Worm (Caenorhabditis elegans) whole organism, L4 larva: ENCODE results near the gene T13F2.2.

Experiments used
- F10B5.3 ChIP-seq: sonication (generic microtip); optimal IDR thresholded peaks from 2 replicates; lab custom pipeline; 2016; ENCODE audit warnings: mild to moderate bottlenecking, missing genetic modification characterization, missing compliant biosample characterization
- F26F4.8 ChIP-seq: fragments of 200-800 bp; sonication (Bioruptor generic); conservative IDR thresholded peaks from 2 replicates; pipeline ENCODE4 v1.3.6; 2022; ENCODE audit warnings: missing genetic modification characterization, missing compliant biosample characterization
- F37D6.2 ChIP-seq: sonication (generic microtip); optimal IDR thresholded peaks from 2 replicates; lab custom pipeline; 2016; ENCODE audit warnings: mild to moderate bottlenecking, missing genetic modification characterization, missing compliant biosample characterization
- F49E8.2 ChIP-seq: sonication (generic microtip); optimal IDR thresholded peaks from 2 replicates; lab custom pipeline; 2016; ENCODE audit warnings: missing compliant biosample characterization, mild to moderate bottlenecking, missing genetic modification characterization, borderline replicate concordance
- Y105C5A.15 ChIP-seq: fragments of 200-800 bp; sonication (Bioruptor generic); IDR thresholded peaks from 2 replicates; pipeline ENCODE4 v1.3.6; 2022; ENCODE audit warnings: missing genetic modification characterization, missing compliant biosample characterization
- Y48G9A.11 ChIP-seq: fragments of 200-800 bp; sonication (Bioruptor generic); IDR thresholded peaks from 2 replicates; pipeline ENCODE4 v1.3.6; 2022; ENCODE audit warnings: missing genetic modification reagents, missing genetic modification characterization, missing compliant biosample characterization
- Y5F2A.4 ChIP-seq: fragments of 200-800 bp; sonication (Bioruptor generic); optimal IDR thresholded peaks from 2 replicates; lab custom pipeline; 2018; ENCODE audit warnings: mild to moderate bottlenecking, missing genetic modification characterization, missing compliant biosample characterization
- ZK546.5 ChIP-seq, 2 experiments: sonication (generic microtip); optimal IDR thresholded peaks; 2 replicates each; lab custom pipeline; 2017; ENCODE audit warnings: missing biosample characterization in 2 of 2, missing genetic modification characterization in 2 of 2
- aha-1 ChIP-seq: fragments of 150-350 bp; peaks from one replicate; lab custom pipeline; 2014; ENCODE audit warnings: missing biosample characterization, missing genetic modification characterization
- ama-1 ChIP-seq: fragments of 150-350 bp; optimal IDR thresholded peaks from 2 replicates; lab custom pipeline; 2014; ENCODE audit warnings: inconsistent platforms, mixed read lengths
- arid-1 ChIP-seq: fragments of 200-800 bp; sonication (Bioruptor generic); conservative IDR thresholded peaks from 2 replicates; pipeline ENCODE4 v1.3.6; 2022; ENCODE audit warnings: missing genetic modification reagents, missing genetic modification characterization, missing compliant biosample characterization
- ces-1 ChIP-seq: fragments of 150-350 bp; sonication (generic microtip); optimal IDR thresholded peaks from 4 replicates; lab custom pipeline; 2014; ENCODE audit warnings: missing biosample characterization, missing genetic modification reagents, missing genetic modification characterization
- ctbp-1 ChIP-seq: fragments of 200-800 bp; sonication (Bioruptor generic); IDR thresholded peaks from 2 replicates; pipeline ENCODE4 v1.3.6; 2022; ENCODE audit warnings: missing genetic modification reagents, missing genetic modification characterization, missing compliant biosample characterization
- daf-16 ChIP-seq, 3 experiments: sonication (generic microtip); optimal IDR thresholded peaks; 2 replicates each; lab custom pipeline; 2016 to 2017; ENCODE audit warnings: missing genetic modification characterization in 3 of 3, missing genetic modification reagents in 3 of 3, mild to moderate bottlenecking in 2 of 3, missing compliant biosample characterization in 2 of 3, missing biosample characterization in 1 of 3, moderate library complexity in 1 of 3
- daf-19 ChIP-seq: fragments of 200-800 bp; sonication (Bioruptor generic); conservative IDR thresholded peaks from 2 replicates; pipeline ENCODE4 v1.3.6; 2022; ENCODE audit warnings: missing genetic modification characterization, missing compliant biosample characterization
- dmd-6 ChIP-seq: fragments of 200-800 bp; sonication (Bioruptor generic); IDR thresholded peaks from 2 replicates; pipeline ENCODE4 v1.3.6; 2022; ENCODE audit warnings: missing genetic modification reagents, missing genetic modification characterization, missing compliant biosample characterization
- dpl-1 ChIP-seq: fragments of 150-350 bp; optimal IDR thresholded peaks from 2 replicates; lab custom pipeline; 2014; ENCODE audit warnings: missing biosample characterization, missing genetic modification reagents, missing genetic modification characterization
- egl-43 ChIP-seq: fragments of 200-800 bp; sonication (Bioruptor generic); IDR thresholded peaks from 2 replicates; pipeline ENCODE4 v1.3.6; 2022; ENCODE audit warnings: missing genetic modification reagents, missing genetic modification characterization, missing compliant biosample characterization
- fkh-10 ChIP-seq: fragments of 150-350 bp; optimal IDR thresholded peaks from 2 replicates; lab custom pipeline; 2014; ENCODE audit warnings: missing biosample characterization, missing genetic modification reagents, missing genetic modification characterization
- fos-1 ChIP-seq: fragments of 150-350 bp; optimal IDR thresholded peaks from 2 replicates; lab custom pipeline; 2014; ENCODE audit warnings: missing biosample characterization, missing genetic modification characterization
- gei-8 ChIP-seq: fragments of 200-800 bp; sonication (Bioruptor generic); optimal IDR thresholded peaks from 2 replicates; lab custom pipeline; 2018; ENCODE audit warnings: mild to moderate bottlenecking, missing genetic modification characterization, missing compliant biosample characterization
- hlh-30 ChIP-seq: sonication (generic microtip); optimal IDR thresholded peaks from 2 replicates; lab custom pipeline; 2017; ENCODE audit warnings: antibody characterized with exemption, mild to moderate bottlenecking, missing genetic modification characterization, missing compliant biosample characterization; ENCODE audit not compliant: insufficient read depth
- hmg-1.1 ChIP-seq: fragments of 200-800 bp; sonication (Bioruptor generic); IDR thresholded peaks from 2 replicates; pipeline ENCODE4 v1.3.6; 2022; ENCODE audit warnings: missing genetic modification reagents, missing genetic modification characterization, missing compliant biosample characterization
- lim-7 ChIP-seq: fragments of 200-800 bp; sonication (Bioruptor generic); IDR thresholded peaks from 2 replicates; pipeline ENCODE4 v1.3.6; 2022; ENCODE audit warnings: missing genetic modification characterization, missing compliant biosample characterization
- lin-29 ChIP-seq: fragments of 200-800 bp; sonication (Bioruptor generic); IDR thresholded peaks from 2 replicates; pipeline ENCODE4 v1.3.6; 2022; ENCODE audit warnings: missing genetic modification reagents, missing genetic modification characterization, missing compliant biosample characterization
- lin-38 ChIP-seq: fragments of 200-800 bp; sonication (Bioruptor generic); IDR thresholded peaks from 2 replicates; pipeline ENCODE4 v1.3.6; 2022; ENCODE audit warnings: missing genetic modification reagents, missing genetic modification characterization, missing compliant biosample characterization
- lir-3 ChIP-seq: sonication (generic microtip); optimal IDR thresholded peaks from 2 replicates; lab custom pipeline; 2016; ENCODE audit warnings: mild to moderate bottlenecking, missing genetic modification characterization, missing compliant biosample characterization
- mdt-29 ChIP-seq: fragments of 200-800 bp; sonication (Bioruptor generic); IDR thresholded peaks from 2 replicates; pipeline ENCODE4 v1.3.6; 2022; ENCODE audit warnings: missing genetic modification reagents, missing genetic modification characterization, missing compliant biosample characterization
- mes-2 ChIP-seq: sonication (generic microtip); optimal IDR thresholded peaks from 2 replicates; lab custom pipeline; 2016; ENCODE audit warnings: missing genotype, mild to moderate bottlenecking, missing genetic modification characterization, missing compliant biosample characterization; ENCODE audit not compliant: poor library complexity, severe bottlenecking
- mxl-2 ChIP-seq: fragments of 200-800 bp; sonication (Bioruptor generic); conservative IDR thresholded peaks from 2 replicates; pipeline ENCODE4 v1.3.6; 2022; ENCODE audit warnings: missing genetic modification reagents, missing genetic modification characterization, missing compliant biosample characterization
- mxl-3 ChIP-seq: fragments of 200-800 bp; sonication (Bioruptor generic); optimal IDR thresholded peaks from 2 replicates; lab custom pipeline; 2018; ENCODE audit warnings: mild to moderate bottlenecking, missing genetic modification characterization, missing compliant biosample characterization
- nhr-102 ChIP-seq: sonication (generic microtip); optimal IDR thresholded peaks from 2 replicates; lab custom pipeline; 2016; ENCODE audit warnings: mild to moderate bottlenecking, missing genetic modification characterization, moderate library complexity, missing compliant biosample characterization
- nhr-237 ChIP-seq: sonication (generic microtip); optimal IDR thresholded peaks from 2 replicates; lab custom pipeline; 2017; ENCODE audit warnings: missing biosample characterization, missing genetic modification characterization
- nhr-41 ChIP-seq: fragments of 200-800 bp; sonication (Bioruptor generic); IDR thresholded peaks from 2 replicates; pipeline ENCODE4 v1.3.6; 2022; ENCODE audit warnings: missing genetic modification reagents, missing genetic modification characterization, missing compliant biosample characterization
- sdz-12 ChIP-seq: fragments of 200-800 bp; sonication (Bioruptor generic); optimal IDR thresholded peaks from 2 replicates; lab custom pipeline; 2018; ENCODE audit warnings: mild to moderate bottlenecking, missing genetic modification characterization, missing compliant biosample characterization
- set-16 ChIP-seq: fragments of 200-800 bp; sonication (Bioruptor generic); IDR thresholded peaks from 2 replicates; pipeline ENCODE4 v1.3.6; 2022; ENCODE audit warnings: missing genetic modification reagents, missing genetic modification characterization, missing compliant biosample characterization
- snpc-4 ChIP-seq: fragments of 150-350 bp; optimal IDR thresholded peaks from 2 replicates; lab custom pipeline; 2014; ENCODE audit warnings: missing biosample characterization, missing genetic modification characterization
- unc-39 ChIP-seq: sonication (generic microtip); optimal IDR thresholded peaks from 2 replicates; lab custom pipeline; 2017; ENCODE audit warnings: missing biosample characterization, missing genetic modification characterization
- zfp-2 ChIP-seq: sonication (generic microtip); optimal IDR thresholded peaks from 2 replicates; lab custom pipeline; 2016; ENCODE audit warnings: mild to moderate bottlenecking, missing genetic modification characterization, missing compliant biosample characterization
- ztf-11 ChIP-seq: fragments of 150-350 bp; optimal IDR thresholded peaks from 2 replicates; lab custom pipeline; 2014; ENCODE audit warnings: missing biosample characterization, missing genetic modification characterization

The T13F2.2 gene

DNA sequence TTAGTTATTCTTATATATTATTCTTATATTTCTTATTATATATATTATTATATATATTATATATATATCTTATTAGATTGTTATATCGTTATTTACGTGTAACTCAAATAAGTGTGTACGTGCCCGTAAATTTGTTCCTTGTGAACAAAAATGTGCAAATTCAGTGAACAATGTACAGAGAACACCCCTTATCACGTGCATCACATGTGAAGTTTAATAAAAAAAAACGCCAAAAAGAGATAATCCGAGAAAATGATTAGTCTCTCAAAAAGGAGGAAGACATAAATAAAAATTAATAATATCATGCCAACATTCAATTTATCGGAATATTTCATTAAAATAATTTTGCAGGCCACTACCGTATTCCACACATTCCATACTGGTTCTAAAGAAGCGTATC lies 2.5 kb upstream of the T13F2.2 start (continued):
- TF ChIP-seq mxl-2 (GFP tag; lab: Robert Waterston, UW) (peak; percentile 93), lin-29 (GFP tag; lab: Robert Waterston, UW) (no peak), snpc-4 (tag; lab: Kevin White, UChicago) (no peak), ZK546.5 (tag; optimal IDR thresholded peaks at IDR 0.05; lab: Kevin White, UChicago) (no peak), arid-1 (GFP tag; lab: Robert Waterston, UW) (no peak), nhr-41 (GFP tag; lab: Robert Waterston, UW) (no peak), lim-7 (GFP tag; lab: Robert Waterston, UW) (no peak), ztf-11 (tag; lab: Kevin White, UChicago) (no peak), zfp-2 (tag; lab: Kevin White, UChicago) (no peak), Y5F2A.4 (GFP tag; lab: Kevin White, UChicago) (no peak), Y48G9A.11 (GFP tag; lab: Robert Waterston, UW) (no peak), daf-16 (GFP tag; optimal IDR thresholded peaks at IDR 0.05; lab: Kevin White, UChicago) (no peak), daf-16 (tag; optimal IDR thresholded peaks at IDR 0.05; lab: Kevin White, UChicago) (peak; percentile 53), F10B5.3 (tag; lab: Kevin White, UChicago) (no peak)

DNA sequence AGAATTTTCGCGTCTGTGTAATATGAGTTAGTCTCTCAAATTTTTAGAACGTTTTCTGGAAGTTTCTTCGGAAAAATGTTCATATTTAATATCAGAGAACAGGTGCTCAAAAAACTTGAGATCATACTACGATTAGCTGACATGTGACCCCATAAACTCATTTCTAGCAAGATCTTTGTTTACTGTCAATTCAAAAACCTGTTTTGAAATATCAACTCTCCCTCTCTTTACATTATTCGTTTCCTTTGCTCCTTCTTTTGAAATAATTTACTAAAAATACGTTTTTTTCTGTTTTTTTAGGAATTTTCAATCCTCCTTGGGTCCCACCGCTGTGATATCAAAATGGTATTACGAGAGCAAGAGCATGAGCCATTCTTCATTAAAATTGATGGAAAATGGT lies 2.0 kb upstream of the T13F2.2 start, which contains the start of gene fat-4:
Gene fat-4 (plus strand): TSS at position 301 of the 400 bp plus-strand sequence.
- TF ChIP-seq fkh-10 (GFP tag; lab: Kevin White, UChicago) (no peak), daf-19 (GFP tag; lab: Robert Waterston, UW) (no peak), arid-1 (GFP tag; lab: Robert Waterston, UW) (no peak), nhr-102 (tag; lab: Kevin White, UChicago) (no peak), lin-38 (no peak), F26F4.8 (GFP tag; lab: Robert Waterston, UW) (no peak), nhr-237 (tag; lab: Kevin White, UChicago) (no peak), gei-8 (GFP tag; lab: Kevin White, UChicago) (no peak), mxl-2 (GFP tag; lab: Robert Waterston, UW) (no peak), sdz-12 (GFP tag; lab: Kevin White, UChicago) (no peak), mxl-3 (no peak)

ce11 chrIV:9798307-9798706 lies 1.2 kb upstream of the T13F2.2 start:
- 0 out of 2 replicates have a peak, but pooled peaks have one; percentile 37 for TF ChIP-seq dmd-6 (GFP tag; lab: Robert Waterston, UW)
- TF ChIP-seq mes-2 (tag; lab: Kevin White, UChicago) = peak; percentile 4
- TF ChIP-seq daf-16 (GFP tag; optimal IDR thresholded peaks at IDR 0.05; lab: Kevin White, UChicago) = no peak
- TF ChIP-seq daf-16 (tag; optimal IDR thresholded peaks at IDR 0.05; lab: Kevin White, UChicago) = peak; percentile 32
- TF ChIP-seq hlh-30 (tag; lab: Kevin White, UChicago) = peak; percentile 27
- TF ChIP-seq dpl-1 (GFP tag; lab: Kevin White, UChicago) = no peak
- TF ChIP-seq ctbp-1 (GFP tag; lab: Robert Waterston, UW) = peak; percentile 61; the same call in 1 of the 2 replicates
- no peak for TF ChIP-seq daf-19 (GFP tag; lab: Robert Waterston, UW)
- TF ChIP-seq mdt-29 (GFP tag; lab: Robert Waterston, UW) = no peak
- peak; percentile 92 for TF ChIP-seq ces-1

DNA sequence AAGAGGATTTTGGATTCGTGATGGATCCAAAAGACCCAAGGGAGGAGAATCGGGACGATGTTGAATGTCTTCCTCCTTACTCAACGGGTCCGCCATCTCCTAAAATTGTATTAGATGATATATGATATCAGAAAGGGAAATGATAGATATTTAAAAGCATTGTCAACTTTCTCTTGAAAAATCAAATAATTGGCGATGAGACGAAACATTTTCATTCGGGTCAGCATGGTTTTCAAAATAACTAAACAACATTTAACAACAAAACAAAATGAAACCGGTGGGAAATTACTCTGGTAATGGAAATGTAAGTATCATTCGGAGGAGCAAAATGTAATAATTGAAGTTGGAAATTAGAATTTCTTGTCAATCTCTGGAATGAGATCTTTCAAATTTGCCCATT lies 660 bp downstream of the T13F2.2 start, which contains the start of gene pis-1:
Gene pis-1 (minus strand): TSS at position 101 of the 400 bp plus-strand sequence.
- no peak for TF ChIP-seq aha-1 (tag; lab: Kevin White, UChicago)
- no peak for TF ChIP-seq ama-1 (lab: Kevin White, UChicago)
- no peak for TF ChIP-seq egl-43 (GFP tag; lab: Robert Waterston, UW)
- TF ChIP-seq unc-39 (tag; lab: Kevin White, UChicago) = no peak
- no peak for TF ChIP-seq daf-19 (GFP tag; lab: Robert Waterston, UW)
- TF ChIP-seq ctbp-1 (GFP tag; lab: Robert Waterston, UW) = no peak
- no peak for TF ChIP-seq mxl-2 (GFP tag; lab: Robert Waterston, UW)
- TF ChIP-seq hlh-30 (tag; lab: Kevin White, UChicago) = no peak
- no peak for TF ChIP-seq F37D6.2 (tag; lab: Kevin White, UChicago)
- no peak for TF ChIP-seq F49E8.2
- no peak for TF ChIP-seq set-16
- no peak for TF ChIP-seq lir-3 (tag; lab: Kevin White, UChicago)
- TF ChIP-seq hmg-1.1 (GFP tag; lab: Robert Waterston, UW) = no peak
- TF ChIP-seq fos-1 (tag; lab: Kevin White, UChicago) = no peak
- TF ChIP-seq Y105C5A.15 (GFP tag; lab: Robert Waterston, UW) = no peak
- TF ChIP-seq daf-16 (GFP tag; optimal IDR thresholded peaks at IDR 0.05; lab: Kevin White, UChicago) = no peak
- TF ChIP-seq daf-16 (tag; optimal IDR thresholded peaks at IDR 0.05; lab: Kevin White, UChicago) = no peak
